Worm (Caenorhabditis elegans): Measurements from ENCODE around the gene K10G4.10.

- TF ChIP-seq madf-2 (tag; optimal IDR thresholded peaks at IDR 0.05) (no peak), ama-1 (optimal IDR thresholded peaks at IDR 0.05) (no peak), ets-4 (tag; optimal IDR thresholded peaks at IDR 0.05) (no peak), ceh-30 (tag; optimal IDR thresholded peaks at IDR 0.05) (no peak), unc-86 (tag; optimal IDR thresholded peaks at IDR 0.05) (no peak), fkh-10 (GFP tag; optimal IDR thresholded peaks at IDR 0.05) (no peak), ceh-48 (tag; optimal IDR thresholded peaks at IDR 0.05) (no peak), ceh-24 (tag; optimal IDR thresholded peaks at IDR 0.05) (no peak), sox-4 (tag; optimal IDR thresholded peaks at IDR 0.05) (no peak), unc-42 (tag; optimal IDR thresholded peaks at IDR 0.05) (no peak), pag-3 (tag; optimal IDR thresholded peaks at IDR 0.05; ENCODE audit: borderline replicate concordance) (no peak)
Measured at ce11 chrV:17317297-17317696, 43.9 kb downstream of the K10G4.10 start.

Measured in whole organism, late embryonic.